Worm (Caenorhabditis elegans) whole organism, L4 larva: Measurements from ENCODE around the gene F45F2.11.

Experiments used
- F37D6.2 ChIP-seq: sonication (generic microtip); optimal IDR thresholded peaks from 2 replicates; lab custom pipeline; 2016; ENCODE audit warnings: mild to moderate bottlenecking, missing genetic modification characterization, missing compliant biosample characterization
- hlh-30 ChIP-seq: sonication (generic microtip); optimal IDR thresholded peaks from 2 replicates; lab custom pipeline; 2017; ENCODE audit warnings: antibody characterized with exemption, mild to moderate bottlenecking, missing genetic modification characterization, missing compliant biosample characterization; ENCODE audit not compliant: insufficient read depth
- unc-62 ChIP-seq, 3 experiments: fragments of 150-350 bp in 1 of 3; sonication (generic microtip); optimal IDR thresholded peaks in 2 of 3; peaks in 1 of 3; 1 replicate in 1 of 3; 2 replicates in 2 of 3; lab custom pipeline; 2014 to 2017; ENCODE audit warnings: missing biosample characterization in 3 of 3, missing genetic modification characterization in 3 of 3, missing genetic modification reagents in 3 of 3, missing genotype in 1 of 3
- zip-2 ChIP-seq: fragments of 150-350 bp; optimal IDR thresholded peaks from 2 replicates; lab custom pipeline; 2014; ENCODE audit warnings: missing biosample characterization, missing genetic modification characterization

DNA sequence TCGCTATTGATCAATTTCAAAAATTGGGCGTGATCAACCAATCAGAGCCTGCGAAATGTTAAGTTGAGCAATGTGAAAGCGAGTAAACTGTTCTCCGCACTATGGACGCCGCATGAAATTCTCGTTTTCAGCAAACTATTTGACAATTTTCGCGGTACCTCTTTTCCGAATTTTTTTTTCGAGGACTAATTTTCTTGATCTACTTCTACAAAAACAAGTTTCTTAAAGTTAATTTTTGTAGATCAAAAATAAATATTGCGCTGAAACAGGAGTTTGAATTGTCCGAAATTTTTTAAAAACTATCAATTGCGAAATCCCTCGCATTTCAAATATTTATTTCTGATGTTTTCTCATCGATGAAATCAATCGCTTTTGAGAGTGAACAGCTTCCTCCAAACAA lies 3.0 kb downstream of the F45F2.11 start:
- no peak for TF ChIP-seq hlh-30
- no peak for TF ChIP-seq zip-2 (tag; lab: Kevin White, UChicago)
- no peak for TF ChIP-seq F37D6.2 (tag; lab: Kevin White, UChicago)
- peak in 1 of 2 experiments; percentile 82 for TF ChIP-seq unc-62 (GFP tag; optimal IDR thresholded peaks at IDR 0.05 in 1 of 2; lab: Kevin White, UChicago)
- no peak for TF ChIP-seq unc-62 (tag; optimal IDR thresholded peaks at IDR 0.05; lab: Kevin White, UChicago)
